Worm (Caenorhabditis elegans) whole organism, midembryonic: Measurements from ENCODE around the gene clec-47.

Experiments
- T22C8.4 ChIP-seq: fragments of 200-800 bp; sonication (Bioruptor generic); IDR thresholded peaks from 2 replicates; pipeline ENCODE4 v1.3.6; 2022; ENCODE audit warnings: missing genetic modification characterization, missing compliant biosample characterization
- cog-1 ChIP-seq: sonication (generic microtip); optimal IDR thresholded peaks from 2 replicates; lab custom pipeline; 2016; ENCODE audit warnings: missing genetic modification characterization, missing compliant biosample characterization
- flt-1 ChIP-seq: fragments of 200-800 bp; sonication (Bioruptor generic); IDR thresholded peaks from 2 replicates; pipeline ENCODE4 v1.3.6; 2022; ENCODE audit warnings: missing genetic modification characterization, missing compliant biosample characterization
- klf-2 ChIP-seq: fragments of 200-800 bp; sonication (Bioruptor generic); conservative IDR thresholded peaks from 2 replicates; pipeline ENCODE4 v1.3.6; 2022; ENCODE audit warnings: missing genetic modification reagents, missing genetic modification characterization, missing compliant biosample characterization
- med-1 ChIP-seq: sonication (generic microtip); optimal IDR thresholded peaks from 2 replicates; lab custom pipeline; 2017; ENCODE audit warnings: missing genetic modification characterization, mild to moderate bottlenecking, missing compliant biosample characterization, antibody characterized with exemption, missing genetic modification reagents; ENCODE audit not compliant: insufficient read depth
- ref-1 ChIP-seq: fragments of 200-800 bp; sonication (Bioruptor generic); conservative IDR thresholded peaks from 2 replicates; pipeline ENCODE4 v1.3.6; 2022; ENCODE audit warnings: missing genetic modification reagents, missing genetic modification characterization, missing compliant biosample characterization
- tab-1 ChIP-seq: fragments of 200-800 bp; sonication (Bioruptor generic); IDR thresholded peaks from 2 replicates; pipeline ENCODE4 v1.3.6; 2022; ENCODE audit warnings: missing genetic modification characterization, missing compliant biosample characterization
- ztf-23 ChIP-seq: fragments of 200-800 bp; sonication (Bioruptor generic); IDR thresholded peaks from 2 replicates; pipeline ENCODE4 v1.3.6; 2022; ENCODE audit warnings: missing genetic modification reagents, missing genetic modification characterization, missing compliant biosample characterization
- ztf-29 ChIP-seq: fragments of 200-800 bp; sonication (Bioruptor generic); IDR thresholded peaks from 2 replicates; pipeline ENCODE4 v1.3.6; 2022; ENCODE audit warnings: missing genetic modification reagents, missing genetic modification characterization, missing compliant biosample characterization

ce11 chrV:15127413-15127812 is 48.1 kb upstream of the clec-47 start, which contains the start of gene srj-27:
- TF ChIP-seq klf-2 (GFP tag; lab: Robert Waterston, UW): no peak
- TF ChIP-seq cog-1: no peak
- no peak for TF ChIP-seq flt-1 (GFP tag; lab: Robert Waterston, UW)
- no peak for TF ChIP-seq ref-1 (GFP tag; lab: Robert Waterston, UW)
- no peak for TF ChIP-seq tab-1 (GFP tag; lab: Robert Waterston, UW)
- TF ChIP-seq ztf-23 (GFP tag; lab: Robert Waterston, UW): no peak
- no peak for TF ChIP-seq med-1 (GFP tag; lab: Kevin White, UChicago)
- no peak for TF ChIP-seq ztf-29 (GFP tag; lab: Robert Waterston, UW)
- TF ChIP-seq T22C8.4 (GFP tag; lab: Robert Waterston, UW): no peak
